Fruit fly (Drosophila melanogaster) whole organism, adult: ENCODE measurements around the gene Prm.
A peak's percentile ranks its signal among the peaks of the same experiment; 100 is the strongest.

ENCODE experiments used
- CG11617 ChIP-seq: fragments of 200-800 bp; sonication (Bioruptor generic); optimal IDR thresholded peaks from 2 replicates; lab custom pipeline; 2017; ENCODE audit warnings: mild to moderate bottlenecking, missing biosample characterization, missing genetic modification reagents, missing genetic modification characterization
- CG14711 ChIP-seq: fragments of 200-800 bp; sonication (Bioruptor generic); optimal IDR thresholded peaks from 2 replicates; lab custom pipeline; 2018; ENCODE audit warnings: missing biosample characterization, mild to moderate bottlenecking, missing genetic modification characterization, moderate library complexity
- CG33017 ChIP-seq: fragments of 200-800 bp; sonication (Bioruptor generic); optimal IDR thresholded peaks from 2 replicates; lab custom pipeline; 2018; ENCODE audit warnings: missing biosample characterization, mild to moderate bottlenecking, missing genetic modification characterization, moderate library complexity
- CG7045 ChIP-seq: fragments of 200-800 bp; sonication (Bioruptor generic); optimal IDR thresholded peaks from 2 replicates; lab custom pipeline; 2017; ENCODE audit warnings: missing biosample characterization, mild to moderate bottlenecking, missing genetic modification characterization
- Clk ChIP-seq: fragments of 200-800 bp; sonication (Bioruptor generic); optimal IDR thresholded peaks from 2 replicates; lab custom pipeline; 2017; ENCODE audit warnings: missing biosample characterization, missing genetic modification characterization
- Crg-1 ChIP-seq: fragments of 200-800 bp; sonication (Bioruptor generic); optimal IDR thresholded peaks from 2 replicates; lab custom pipeline; 2016; ENCODE audit warnings: missing biosample characterization, missing genetic modification characterization
- Hr96 ChIP-seq: fragments of 200-800 bp; sonication (Bioruptor generic); optimal IDR thresholded peaks from 2 replicates; lab custom pipeline; 2016; ENCODE audit warnings: missing biosample characterization, missing genetic modification characterization
- Mnt ChIP-seq: fragments of 200-800 bp; sonication (Bioruptor generic); optimal IDR thresholded peaks from 2 replicates; lab custom pipeline; 2016; ENCODE audit warnings: missing biosample characterization, mild to moderate bottlenecking, missing genetic modification characterization
- bab1 ChIP-seq: fragments of 200-800 bp; sonication (Bioruptor generic); optimal IDR thresholded peaks from 3 replicates; lab custom pipeline; 2019; ENCODE audit warnings: missing biosample characterization, mild to moderate bottlenecking, missing genetic modification characterization, moderate library complexity
- kay ChIP-seq: fragments of 200-800 bp; sonication (Bioruptor generic); peaks from one replicate; lab custom pipeline; 2016; ENCODE audit warnings: missing biosample characterization, missing genetic modification characterization, borderline replicate concordance
- ovo ChIP-seq: fragments of 200-800 bp; sonication (Bioruptor generic); optimal IDR thresholded peaks from 2 replicates; lab custom pipeline; 2016; ENCODE audit warnings: missing biosample characterization, missing genetic modification characterization

DNA sequence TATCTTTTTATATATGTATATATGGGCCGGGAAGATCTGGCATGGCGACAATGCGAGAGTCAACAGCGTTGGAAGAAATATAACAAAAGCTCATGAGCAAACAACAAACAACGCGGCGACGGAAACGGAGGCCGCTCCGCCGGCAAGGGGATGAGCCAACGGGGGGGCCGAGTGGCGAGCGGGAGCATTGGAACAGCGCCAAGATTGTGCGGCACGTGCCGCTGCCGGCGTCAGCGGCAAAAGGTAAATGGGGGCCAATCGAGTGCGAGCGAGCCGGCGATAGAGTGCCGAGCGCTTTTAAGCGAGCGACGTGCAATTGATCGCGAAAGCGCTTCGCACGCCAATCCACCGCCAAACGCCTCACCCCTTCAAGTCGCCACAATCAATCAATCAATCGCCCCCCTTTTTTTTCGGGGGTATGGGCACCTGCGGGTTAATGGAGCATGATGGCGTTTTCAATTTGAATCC lies 48.6 kb downstream of the Prm start:
- peak; percentile 45 for TF ChIP-seq CG14711 (tag; lab: Kevin White, UChicago)
- peak; percentile 78 for TF ChIP-seq CG11617 (GFP tag; lab: Kevin White, UChicago)
- no peak for TF ChIP-seq kay (GFP tag; lab: Kevin White, UChicago)
- TF ChIP-seq CG33017 (tag; lab: Kevin White, UChicago): peak; percentile 23
- TF ChIP-seq ovo (GFP tag; lab: Kevin White, UChicago): peak; percentile 91
- TF ChIP-seq Mnt (GFP tag; lab: Kevin White, UChicago): peak; percentile 86
- TF ChIP-seq Clk (GFP tag; lab: Kevin White, UChicago): peak; percentile 27
- TF ChIP-seq CG7045 (GFP tag; lab: Kevin White, UChicago): peak; percentile 83
- peak; percentile 88 for TF ChIP-seq Crg-1 (GFP tag; lab: Kevin White, UChicago)
- TF ChIP-seq bab1: peak; percentile 93
- TF ChIP-seq Hr96 (GFP tag; lab: Kevin White, UChicago): peak; percentile 42
